Worm (Caenorhabditis elegans) whole organism, midembryonic: ENCODE results near the gene F46C3.7.
"Not testable (repeated sequence)": the region's sequence is repeated elsewhere in the genome, so short reads cannot be mapped to it uniquely, and the experiment has no call there.

Source experiments
- T22C8.4 ChIP-seq: fragments of 200-800 bp; sonication (Bioruptor generic); IDR thresholded peaks from 2 replicates; pipeline ENCODE4 v1.3.6; 2022; ENCODE audit warnings: missing genetic modification characterization, missing compliant biosample characterization
- cog-1 ChIP-seq: sonication (generic microtip); optimal IDR thresholded peaks from 2 replicates; lab custom pipeline; 2016; ENCODE audit warnings: missing genetic modification characterization, missing compliant biosample characterization
- flt-1 ChIP-seq: fragments of 200-800 bp; sonication (Bioruptor generic); IDR thresholded peaks from 2 replicates; pipeline ENCODE4 v1.3.6; 2022; ENCODE audit warnings: missing genetic modification characterization, missing compliant biosample characterization
- med-1 ChIP-seq: sonication (generic microtip); optimal IDR thresholded peaks from 2 replicates; lab custom pipeline; 2017; ENCODE audit warnings: missing genetic modification characterization, mild to moderate bottlenecking, missing compliant biosample characterization, antibody characterized with exemption, missing genetic modification reagents; ENCODE audit not compliant: insufficient read depth
- ref-1 ChIP-seq: fragments of 200-800 bp; sonication (Bioruptor generic); conservative IDR thresholded peaks from 2 replicates; pipeline ENCODE4 v1.3.6; 2022; ENCODE audit warnings: missing genetic modification reagents, missing genetic modification characterization, missing compliant biosample characterization

DNA sequence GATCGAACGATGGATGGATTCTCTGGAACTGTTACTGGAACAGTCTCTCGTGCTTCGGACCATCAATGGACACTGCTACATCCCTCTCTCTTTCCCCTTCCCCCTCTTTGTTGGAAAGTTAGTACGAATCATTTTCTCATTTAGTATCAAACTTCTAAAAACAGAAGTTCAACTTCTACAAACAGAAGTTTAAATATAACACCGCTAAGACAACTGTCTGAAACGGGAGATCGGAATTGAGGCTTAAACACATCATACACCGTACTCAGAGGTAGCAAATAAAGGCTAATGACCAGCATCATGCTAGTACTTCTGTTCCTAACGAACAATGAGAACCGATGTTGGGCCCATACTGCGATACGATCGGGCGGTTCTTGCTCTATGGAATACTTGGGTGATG, at the start of gene F46C3.7:
- TF ChIP-seq med-1 (GFP tag; lab: Kevin White, UChicago); flt-1 (GFP tag; lab: Robert Waterston, UW); cog-1; T22C8.4 (GFP tag; lab: Robert Waterston, UW); ref-1 (GFP tag; lab: Robert Waterston, UW): not testable (repeated sequence)
